Worm (Caenorhabditis elegans) whole organism, young adult: Measurements from ENCODE around the gene B0454.26.

ENCODE experiments used
- ama-1 ChIP-seq, 3 experiments: fragments of 150-350 bp in 1 of 3; sonication (generic microtip) in 2 of 3; optimal IDR thresholded peaks; 2 replicates each; lab custom pipeline; 2014 to 2018; ENCODE audit warnings: missing biosample characterization in 2 of 3, missing genetic modification characterization in 2 of 3, missing genetic modification reagents in 2 of 3
- pha-4 ChIP-seq: fragments of 150-350 bp; sonication (generic microtip); optimal IDR thresholded peaks from 2 replicates; lab custom pipeline; 2014; ENCODE audit warnings: missing biosample characterization, missing genetic modification reagents, missing genetic modification characterization

- no peak for TF ChIP-seq pha-4 (tag; lab: Kevin White, UChicago)
- TF ChIP-seq ama-1 (optimal IDR thresholded peaks at IDR 0.05; lab: Kevin White, UChicago), result no peak
- no peak for TF ChIP-seq ama-1 (GFP tag; optimal IDR thresholded peaks at IDR 0.05; lab: Kevin White, UChicago)
Observed at ce11 chrII:3071012-3071749, 32.8 kb upstream of the B0454.26 start, which contains the start of gene Y25C1A.7.
